Fruit fly (Drosophila melanogaster) whole organism: ENCODE results near the gene pyd.

Experiments used
- Dll ChIP-seq: fragments of >200 bp; optimal IDR thresholded peaks from 2 replicates; lab custom pipeline; 2017
- EcR ChIP-seq, 2 experiments: fragments of >200 bp; optimal IDR thresholded peaks; 2 replicates each; lab custom pipeline; 2017; ENCODE audit warnings: missing biosample characterization in 2 of 2, missing genetic modification characterization in 2 of 2, missing genetic modification reagents in 2 of 2
- psq ChIP-seq: fragments of >200 bp; optimal IDR thresholded peaks from 2 replicates; lab custom pipeline; 2017

dm6 chr3R:8875754-8876153 lies 55.9 kb downstream of the pyd start:
- TF ChIP-seq psq (lab: Kevin White, UChicago): no peak
- TF ChIP-seq EcR (GFP tag; optimal IDR thresholded peaks at IDR 0.05; lab: Kevin White, UChicago): no peak
- TF ChIP-seq Dll (lab: Kevin White, UChicago): no peak
